Worm (Caenorhabditis elegans) whole organism, L1 larva: ENCODE measurements around the gene Y55F3BR.1.

Source experiments
- Y116A8C.19 ChIP-seq: sonication (generic microtip); optimal IDR thresholded peaks from 2 replicates; lab custom pipeline; 2016; ENCODE audit warnings: missing compliant biosample characterization, missing genetic modification characterization, borderline replicate concordance
- aha-1 ChIP-seq: fragments of 150-350 bp; optimal IDR thresholded peaks from 2 replicates; lab custom pipeline; 2014; ENCODE audit warnings: missing biosample characterization, missing genetic modification characterization
- alr-1 ChIP-seq: fragments of 200-800 bp; sonication (Bioruptor generic); optimal IDR thresholded peaks from 2 replicates; lab custom pipeline; 2018; ENCODE audit warnings: borderline replicate concordance, mild to moderate bottlenecking, missing genetic modification characterization, missing compliant biosample characterization
- blmp-1 ChIP-seq: fragments of 150-350 bp; optimal IDR thresholded peaks from 2 replicates; lab custom pipeline; 2014; ENCODE audit warnings: missing biosample characterization, missing genetic modification characterization
- ces-1 ChIP-seq: fragments of 150-350 bp; optimal IDR thresholded peaks from 2 replicates; lab custom pipeline; 2014; ENCODE audit warnings: missing biosample characterization, missing genetic modification reagents, missing genetic modification characterization
- dpl-1 ChIP-seq, 3 experiments: fragments of 150-350 bp in 2 of 3; sonication (generic microtip) in 1 of 3; optimal IDR thresholded peaks; 2 replicates each; lab custom pipeline; 2014 to 2017; ENCODE audit warnings: missing biosample characterization in 3 of 3, missing genetic modification characterization in 3 of 3, missing genetic modification reagents in 3 of 3
- dsc-1 ChIP-seq: sonication (generic microtip); optimal IDR thresholded peaks from 2 replicates; lab custom pipeline; 2016; ENCODE audit warnings: mild to moderate bottlenecking, missing genetic modification characterization, missing compliant biosample characterization
- efl-1 ChIP-seq, 4 experiments: fragments of 150-350 bp; optimal IDR thresholded peaks in 3 of 4; peaks in 1 of 4; 1 replicate in 1 of 4; 2 replicates in 3 of 4; lab custom pipeline; 2014; ENCODE audit warnings: missing biosample characterization in 2 of 4, missing genetic modification characterization in 2 of 4, missing genetic modification reagents in 2 of 4
- efl-3 ChIP-seq: fragments of 200-800 bp; sonication (Bioruptor generic); optimal IDR thresholded peaks from 2 replicates; lab custom pipeline; 2018; ENCODE audit warnings: mild to moderate bottlenecking, missing genetic modification characterization, missing compliant biosample characterization
- elt-2 ChIP-seq: sonication (generic microtip); optimal IDR thresholded peaks from 2 replicates; lab custom pipeline; 2016; ENCODE audit warnings: missing genetic modification characterization, mild to moderate bottlenecking, inconsistent platforms, missing compliant biosample characterization, missing genetic modification reagents
- elt-3 ChIP-seq, 6 experiments: fragments of 150-350 bp in 1 of 6; sonication (generic microtip); optimal IDR thresholded peaks; 2 replicates each; lab custom pipeline; 2017 to 2018; ENCODE audit warnings: missing biosample characterization in 6 of 6, missing genetic modification characterization in 6 of 6, inconsistent platforms in 1 of 6
- fkh-10 ChIP-seq: sonication (generic microtip); optimal IDR thresholded peaks from 2 replicates; lab custom pipeline; 2017; ENCODE audit warnings: missing biosample characterization, missing genetic modification reagents, missing genetic modification characterization
- grh-1 ChIP-seq: fragments of 200-800 bp; sonication (Bioruptor generic); IDR thresholded peaks from 2 replicates; pipeline ENCODE4 v1.3.6; 2022; ENCODE audit warnings: missing genetic modification reagents, missing genetic modification characterization, missing compliant biosample characterization
- hlh-17 ChIP-seq: fragments of 200-800 bp; sonication (Bioruptor generic); optimal IDR thresholded peaks from 2 replicates; lab custom pipeline; 2018; ENCODE audit warnings: missing genetic modification characterization, mild to moderate bottlenecking, missing compliant biosample characterization, moderate library complexity, borderline replicate concordance
- hlh-4 ChIP-seq: sonication (generic microtip); optimal IDR thresholded peaks from 2 replicates; lab custom pipeline; 2016; ENCODE audit warnings: mild to moderate bottlenecking, missing genetic modification characterization, missing compliant biosample characterization
- hpl-2 ChIP-seq: fragments of 150-350 bp; optimal IDR thresholded peaks from 2 replicates; lab custom pipeline; 2014; ENCODE audit warnings: missing biosample characterization, missing genetic modification reagents, missing genetic modification characterization
- irx-1 ChIP-seq: sonication (generic microtip); optimal IDR thresholded peaks from 2 replicates; lab custom pipeline; 2016; ENCODE audit warnings: missing genetic modification characterization, missing compliant biosample characterization
- isw-1 ChIP-seq: fragments of 200-800 bp; sonication (Bioruptor generic); IDR thresholded peaks from 2 replicates; pipeline ENCODE4 v1.3.6; 2022; ENCODE audit warnings: missing genetic modification characterization, missing compliant biosample characterization
- jun-1 ChIP-seq: fragments of 150-350 bp; optimal IDR thresholded peaks from 2 replicates; lab custom pipeline; 2014; ENCODE audit warnings: missing biosample characterization, missing genetic modification reagents, missing genetic modification characterization
- lin-14 ChIP-seq: fragments of 200-800 bp; sonication (Bioruptor generic); optimal IDR thresholded peaks from 2 replicates; lab custom pipeline; 2018; ENCODE audit warnings: mild to moderate bottlenecking, missing genetic modification characterization, moderate library complexity, missing compliant biosample characterization
- lin-35 ChIP-seq, 2 experiments: fragments of 150-350 bp; optimal IDR thresholded peaks; 2 replicates each; lab custom pipeline; 2014; ENCODE audit warnings: missing biosample characterization in 2 of 2, missing genetic modification characterization in 2 of 2, missing genetic modification reagents in 2 of 2
- lsy-2 ChIP-seq, 2 experiments: fragments of 150-350 bp; optimal IDR thresholded peaks; 2 replicates each; lab custom pipeline; 2014; ENCODE audit warnings: missing biosample characterization in 2 of 2, missing genetic modification characterization in 2 of 2
- mab-9 ChIP-seq: fragments of 200-800 bp; sonication (Bioruptor generic); IDR thresholded peaks from 2 replicates; pipeline ENCODE4 v1.3.6; 2022; ENCODE audit warnings: missing genetic modification reagents, missing genetic modification characterization, missing compliant biosample characterization
- mdl-1 ChIP-seq, 2 experiments: fragments of 150-350 bp; optimal IDR thresholded peaks; 2 replicates each; lab custom pipeline; 2014 to 2017; ENCODE audit warnings: missing biosample characterization in 2 of 2, missing genetic modification characterization in 2 of 2, inconsistent platforms in 1 of 2
- mef-2 ChIP-seq: fragments of 150-350 bp; optimal IDR thresholded peaks from 2 replicates; lab custom pipeline; 2014; ENCODE audit warnings: missing biosample characterization, missing genetic modification characterization
- mep-1 ChIP-seq: fragments of 150-350 bp; optimal IDR thresholded peaks from 2 replicates; lab custom pipeline; 2014; ENCODE audit warnings: missing biosample characterization, missing genetic modification characterization
- nhr-11 ChIP-seq: fragments of 150-350 bp; optimal IDR thresholded peaks from 2 replicates; lab custom pipeline; 2014; ENCODE audit warnings: missing biosample characterization, missing genetic modification characterization
- nhr-12 ChIP-seq: sonication (generic microtip); optimal IDR thresholded peaks from 2 replicates; lab custom pipeline; 2017; ENCODE audit warnings: missing biosample characterization, missing genetic modification characterization
- nhr-19 ChIP-seq: fragments of 200-800 bp; sonication (Bioruptor generic); conservative IDR thresholded peaks from 2 replicates; pipeline ENCODE4 v1.3.6; 2022; ENCODE audit warnings: missing genetic modification characterization, missing compliant biosample characterization
- nhr-237 ChIP-seq: fragments of 150-350 bp; optimal IDR thresholded peaks from 2 replicates; lab custom pipeline; 2014; ENCODE audit warnings: missing biosample characterization, missing genetic modification characterization
- nhr-47 ChIP-seq: sonication (generic microtip); optimal IDR thresholded peaks from 2 replicates; lab custom pipeline; 2016; ENCODE audit warnings: mild to moderate bottlenecking, missing genetic modification characterization, moderate library complexity, missing compliant biosample characterization
- nhr-71 ChIP-seq: sonication (generic microtip); optimal IDR thresholded peaks from 2 replicates; lab custom pipeline; 2016; ENCODE audit warnings: mild to moderate bottlenecking, missing genetic modification characterization, moderate library complexity, missing compliant biosample characterization
- nhr-76 ChIP-seq: sonication (generic microtip); optimal IDR thresholded peaks from 2 replicates; lab custom pipeline; 2017; ENCODE audit warnings: missing biosample characterization, missing genetic modification characterization
- nhr-77 ChIP-seq: fragments of 150-350 bp; optimal IDR thresholded peaks from 2 replicates; lab custom pipeline; 2014; ENCODE audit warnings: missing biosample characterization, missing genetic modification characterization
- nhr-84 ChIP-seq: sonication (generic microtip); optimal IDR thresholded peaks from 2 replicates; lab custom pipeline; 2017; ENCODE audit warnings: missing biosample characterization, missing genetic modification characterization
- pag-3 ChIP-seq: sonication (generic microtip); optimal IDR thresholded peaks from 2 replicates; lab custom pipeline; 2017; ENCODE audit warnings: missing genetic modification characterization, mild to moderate bottlenecking, missing compliant biosample characterization, antibody characterized with exemption, borderline replicate concordance; ENCODE audit not compliant: insufficient read depth
- pqm-1 ChIP-seq: sonication (generic microtip); optimal IDR thresholded peaks from 3 replicates; lab custom pipeline; 2017; ENCODE audit warnings: missing biosample characterization, missing genetic modification characterization
- rnt-1 ChIP-seq: sonication (generic microtip); optimal IDR thresholded peaks from 2 replicates; lab custom pipeline; 2016; ENCODE audit warnings: mild to moderate bottlenecking, missing genetic modification characterization, moderate library complexity, missing compliant biosample characterization
- skn-1 ChIP-seq: fragments of 150-350 bp; optimal IDR thresholded peaks from 2 replicates; lab custom pipeline; 2014; ENCODE audit warnings: missing biosample characterization, missing genetic modification characterization
- snu-23 ChIP-seq: sonication (generic microtip); optimal IDR thresholded peaks from 2 replicates; lab custom pipeline; 2016; ENCODE audit warnings: missing genetic modification characterization, missing compliant biosample characterization
- sox-4 ChIP-seq: sonication (generic microtip); optimal IDR thresholded peaks from 2 replicates; lab custom pipeline; 2016; ENCODE audit warnings: missing genetic modification characterization, missing compliant biosample characterization
- sup-37 ChIP-seq: fragments of 200-800 bp; sonication (Bioruptor generic); optimal IDR thresholded peaks from 2 replicates; lab custom pipeline; 2018; ENCODE audit warnings: mild to moderate bottlenecking, missing genetic modification characterization, missing compliant biosample characterization
- tbx-2 ChIP-seq: sonication (generic microtip); optimal IDR thresholded peaks from 2 replicates; lab custom pipeline; 2016; ENCODE audit warnings: missing genetic modification characterization, missing compliant biosample characterization
- tlp-1 ChIP-seq: fragments of 150-350 bp; optimal IDR thresholded peaks from 2 replicates; lab custom pipeline; 2014; ENCODE audit warnings: missing biosample characterization, missing genetic modification characterization
- unc-30 ChIP-seq: sonication (generic microtip); optimal IDR thresholded peaks from 2 replicates; lab custom pipeline; 2017; ENCODE audit warnings: missing biosample characterization, missing genetic modification characterization
- unc-62 ChIP-seq: fragments of 150-350 bp; optimal IDR thresholded peaks from 2 replicates; lab custom pipeline; 2014; ENCODE audit warnings: missing biosample characterization, missing genetic modification reagents, missing genetic modification characterization
- unc-86 ChIP-seq: sonication (generic microtip); optimal IDR thresholded peaks from 2 replicates; lab custom pipeline; 2016; ENCODE audit warnings: missing genetic modification characterization, missing compliant biosample characterization
- unc-98 ChIP-seq: fragments of 200-800 bp; sonication (Bioruptor generic); IDR thresholded peaks from 2 replicates; pipeline ENCODE4 v1.3.6; 2022; ENCODE audit warnings: missing genetic modification characterization, missing compliant biosample characterization
- vab-15 ChIP-seq: sonication (generic microtip); optimal IDR thresholded peaks from 2 replicates; lab custom pipeline; 2017; ENCODE audit warnings: missing genotype, mild to moderate bottlenecking, missing genetic modification characterization, missing compliant biosample characterization
- zip-4 ChIP-seq: fragments of 200-800 bp; sonication (Bioruptor generic); optimal IDR thresholded peaks from 2 replicates; lab custom pipeline; 2018; ENCODE audit warnings: mild to moderate bottlenecking, missing genetic modification characterization, moderate library complexity, missing compliant biosample characterization
- ztf-4 ChIP-seq: fragments of 150-350 bp; optimal IDR thresholded peaks from 2 replicates; lab custom pipeline; 2014; ENCODE audit warnings: missing biosample characterization, missing genetic modification characterization

Y55F3BR.1 gene

ce11 chrIV:884707-885394 lies 10.3 kb downstream of the Y55F3BR.1 start, which contains the start of gene mak-2:
Gene mak-2, plus strand, starts transcription at chrIV:885344.
- TF ChIP-seq aha-1 (tag; lab: Kevin White, UChicago) = no peak
- TF ChIP-seq grh-1 = no peak
- peak; percentile 19 for TF ChIP-seq irx-1
- TF ChIP-seq skn-1 (tag; lab: Kevin White, UChicago) = peak; percentile 79
- TF ChIP-seq efl-1 (optimal IDR thresholded peaks at IDR 0.05; lab: Kevin White, UChicago) = peak; percentile 84 to 93
- TF ChIP-seq efl-1 (GFP tag; optimal IDR thresholded peaks at IDR 0.05 in 1 of 2; lab: Kevin White, UChicago) = peak; percentile 80 to 97
- no peak for TF ChIP-seq mab-9 (GFP tag; lab: Robert Waterston, UW)
- no peak for TF ChIP-seq unc-62
- TF ChIP-seq mdl-1 (tag; optimal IDR thresholded peaks at IDR 0.05; lab: Kevin White, UChicago) = peak in 1 of 2 experiments; percentile 56
- TF ChIP-seq lin-14 (GFP tag; lab: Kevin White, UChicago) = peak; percentile 69
- TF ChIP-seq elt-2 (tag; lab: Kevin White, UChicago) = peak; percentile 36
- TF ChIP-seq pqm-1 (tag; lab: Kevin White, UChicago) = peak; percentile 59
- TF ChIP-seq dsc-1 = peak; percentile 71
- TF ChIP-seq isw-1 = peak; percentile 66
- TF ChIP-seq efl-3 (GFP tag; lab: Kevin White, UChicago) = no peak
- TF ChIP-seq hlh-4 (tag; lab: Kevin White, UChicago) = no peak
- TF ChIP-seq nhr-84 (tag; lab: Kevin White, UChicago) = no peak
- peak; percentile 83 for TF ChIP-seq mep-1
- no peak for TF ChIP-seq unc-30 (tag; lab: Kevin White, UChicago)
- TF ChIP-seq sup-37 (GFP tag; lab: Kevin White, UChicago) = no peak
- TF ChIP-seq fkh-10 (GFP tag; lab: Kevin White, UChicago) = peak; percentile 30
- TF ChIP-seq nhr-76 (tag; lab: Kevin White, UChicago) = no peak
- TF ChIP-seq unc-98 = no peak
- TF ChIP-seq tbx-2 (tag; lab: Kevin White, UChicago) = peak; percentile 37
- TF ChIP-seq nhr-12 = no peak
- TF ChIP-seq tlp-1 (tag; lab: Kevin White, UChicago) = no peak
- TF ChIP-seq sox-4 = no peak
- peak; percentile 48 for TF ChIP-seq jun-1 (tag; lab: Kevin White, UChicago)
- peak; percentile 39 for TF ChIP-seq nhr-77 (tag; lab: Kevin White, UChicago)
- TF ChIP-seq alr-1 (tag; lab: Kevin White, UChicago) = no peak
- TF ChIP-seq zip-4 = no peak
- no peak for TF ChIP-seq mef-2 (tag; lab: Kevin White, UChicago)
- TF ChIP-seq unc-86 = peak; percentile 25
- no peak for TF ChIP-seq hlh-17 (GFP tag; lab: Kevin White, UChicago)
- peak; percentile 76 for TF ChIP-seq nhr-71 (tag; lab: Kevin White, UChicago)
- TF ChIP-seq nhr-19 (GFP tag; lab: Robert Waterston, UW) = peak; percentile 63
- no peak for TF ChIP-seq Y116A8C.19 (tag; lab: Kevin White, UChicago)
- no peak for TF ChIP-seq pag-3 (tag; lab: Kevin White, UChicago)
- TF ChIP-seq lin-35 (GFP tag; optimal IDR thresholded peaks at IDR 0.05; lab: Kevin White, UChicago) = peak; percentile 84 to 90
- no peak for TF ChIP-seq nhr-237 (tag; lab: Kevin White, UChicago)
- TF ChIP-seq lsy-2 (tag; optimal IDR thresholded peaks at IDR 0.05; lab: Kevin White, UChicago) = peak; percentile 69 to 85
- peak; percentile 60 for TF ChIP-seq blmp-1
- TF ChIP-seq hpl-2 = no peak
- TF ChIP-seq nhr-47 (tag; lab: Kevin White, UChicago) = peak; percentile 72
- no peak for TF ChIP-seq nhr-11 (tag; lab: Kevin White, UChicago)
- TF ChIP-seq vab-15 (tag; lab: Kevin White, UChicago) = peak; percentile 98
- TF ChIP-seq ces-1 = no peak
- TF ChIP-seq dpl-1 (GFP tag; optimal IDR thresholded peaks at IDR 0.05; lab: Kevin White, UChicago) = peak; percentile 69 to 83 (median 76)
- TF ChIP-seq rnt-1 (tag; lab: Kevin White, UChicago) = peak; percentile 84
- peak in 1 of 6 experiments; percentile 24 for TF ChIP-seq elt-3 (tag; optimal IDR thresholded peaks at IDR 0.05; lab: Kevin White, UChicago)
- no peak for TF ChIP-seq ztf-4 (tag; lab: Kevin White, UChicago)
- peak; percentile 77 for TF ChIP-seq snu-23 (GFP tag; lab: Kevin White, UChicago)
